Fruit fly (Drosophila melanogaster): ENCODE measurements around the gene Eig71Ea.

dm6 chr3L:15690711-15691591 is 41.5 kb upstream of the Eig71Ea start:
- TF ChIP-seq Crg-1 (GFP tag; optimal IDR thresholded peaks at IDR 0.05) = no peak
- TF ChIP-seq Mnt (GFP tag; optimal IDR thresholded peaks at IDR 0.05) = no peak
- TF ChIP-seq CG1620 (GFP tag; optimal IDR thresholded peaks at IDR 0.05) = no peak
- no peak for TF ChIP-seq CG5204 (GFP tag; optimal IDR thresholded peaks at IDR 0.05)
- TF ChIP-seq Hr96 (GFP tag; optimal IDR thresholded peaks at IDR 0.05) = no peak
- no peak for TF ChIP-seq cic (GFP tag; optimal IDR thresholded peaks at IDR 0.05)
- TF ChIP-seq CG12768 (GFP tag; optimal IDR thresholded peaks at IDR 0.05) = no peak
- no peak for TF ChIP-seq kay (GFP tag; ENCODE audit: borderline replicate concordance)
- no peak for TF ChIP-seq ovo (GFP tag; optimal IDR thresholded peaks at IDR 0.05)
- TF ChIP-seq CG14711 (tag; optimal IDR thresholded peaks at IDR 0.05) = no peak
- TF ChIP-seq bab1 (GFP tag; optimal IDR thresholded peaks at IDR 0.05) = no peak
- no peak for TF ChIP-seq CG33017 (tag; optimal IDR thresholded peaks at IDR 0.05)
- no peak for TF ChIP-seq CG7045 (GFP tag; optimal IDR thresholded peaks at IDR 0.05)
- no peak for TF ChIP-seq toe (GFP tag; optimal IDR thresholded peaks at IDR 0.05)

All from whole organism, adult.